Fruit fly (Drosophila melanogaster): ENCODE measurements around the gene Cpr62Bc.

DNA sequence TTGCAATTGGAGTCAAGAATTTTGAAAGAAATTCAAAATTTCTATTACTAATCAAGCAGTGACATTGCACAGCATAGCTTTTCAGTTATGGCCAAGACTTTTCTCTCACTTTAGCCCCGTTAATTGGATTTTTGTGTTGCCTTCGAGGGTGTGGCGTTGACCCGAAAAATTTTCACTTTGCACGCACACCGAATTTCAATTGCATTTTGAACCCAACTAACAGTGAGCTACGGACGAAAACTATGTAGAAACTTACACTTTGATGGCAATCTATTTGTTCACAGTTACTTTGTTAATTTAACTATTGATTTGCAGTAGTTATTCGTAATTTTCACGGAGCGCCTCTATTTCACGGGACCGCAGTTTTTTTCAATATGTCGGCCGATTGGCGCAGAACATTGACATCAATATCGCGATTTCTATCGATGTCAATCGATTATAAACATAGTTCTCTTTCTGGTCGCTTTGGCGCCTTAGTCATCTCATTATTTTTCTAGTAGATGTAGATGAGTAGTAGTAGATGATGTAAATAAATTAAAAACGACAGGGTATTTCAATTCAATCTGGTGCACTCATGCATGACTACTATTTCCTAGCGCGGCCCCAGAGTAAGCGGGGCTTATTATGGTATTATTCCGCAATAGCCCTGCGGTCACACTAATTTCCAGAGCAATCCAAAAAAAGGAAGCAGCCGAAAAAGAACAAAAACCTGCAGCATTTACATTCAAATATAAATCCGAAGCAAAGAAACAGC is 46.8 kb downstream of the Cpr62Bc start, which contains the start of the genes alpha-Spec, dlt and Cdc37:
- TF ChIP-seq CG14655 (GFP tag; optimal IDR thresholded peaks at IDR 0.05) = no peak
- peak; percentile 28 for TF ChIP-seq Snoo (tag; optimal IDR thresholded peaks at IDR 0.05)
- peak; percentile 57 for TF ChIP-seq EcR (GFP tag; optimal IDR thresholded peaks at IDR 0.05)
- no peak for TF ChIP-seq CG8301 (tag; optimal IDR thresholded peaks at IDR 0.05)
- TF ChIP-seq Pif1B (GFP tag; optimal IDR thresholded peaks at IDR 0.05) = no peak
- peak; percentile 60 for TF ChIP-seq CG12605 (GFP tag; IDR thresholded peaks at IDR 0.05)
- no peak for TF ChIP-seq CG10348 (GFP tag; IDR thresholded peaks at IDR 0.05)
- TF ChIP-seq CG15710 (tag; optimal IDR thresholded peaks at IDR 0.05) = peak; percentile 18
- TF ChIP-seq CG34367 (tag; optimal IDR thresholded peaks at IDR 0.05) = no peak
- peak; percentile 31 for TF ChIP-seq CG17806 (tag; optimal IDR thresholded peaks at IDR 0.05)

Measured in whole organism, pupa.